Worm (Caenorhabditis elegans) whole organism, late embryonic: ENCODE measurements around the gene srbc-44.

Source experiments
- ama-1 ChIP-seq: fragments of 150-350 bp; optimal IDR thresholded peaks from 2 replicates; lab custom pipeline; 2014
- ceh-24 ChIP-seq: sonication (generic microtip); optimal IDR thresholded peaks from 2 replicates; lab custom pipeline; 2016; ENCODE audit warnings: mild to moderate bottlenecking, missing genetic modification characterization, missing compliant biosample characterization
- dve-1 ChIP-seq: sonication (generic microtip); optimal IDR thresholded peaks from 2 replicates; lab custom pipeline; 2017; ENCODE audit warnings: antibody characterized with exemption, mild to moderate bottlenecking, missing genetic modification characterization, missing compliant biosample characterization
- fax-1 ChIP-seq: sonication (generic microtip); optimal IDR thresholded peaks from 2 replicates; lab custom pipeline; 2016; ENCODE audit warnings: missing genotype, missing genetic modification characterization, missing compliant biosample characterization
- hlh-6 ChIP-seq: sonication (generic microtip); optimal IDR thresholded peaks from 2 replicates; lab custom pipeline; 2016; ENCODE audit warnings: missing genotype, missing genetic modification characterization, missing compliant biosample characterization
- mec-3 ChIP-seq: sonication (generic microtip); optimal IDR thresholded peaks from 2 replicates; lab custom pipeline; 2016; ENCODE audit warnings: borderline replicate concordance, missing genetic modification characterization, missing compliant biosample characterization
- nhr-232 ChIP-seq: sonication (generic microtip); optimal IDR thresholded peaks from 2 replicates; lab custom pipeline; 2016; ENCODE audit warnings: missing genetic modification characterization, missing compliant biosample characterization
- pat-9 ChIP-seq: fragments of 200-800 bp; sonication (Bioruptor generic); optimal IDR thresholded peaks from 2 replicates; lab custom pipeline; 2018; ENCODE audit warnings: mild to moderate bottlenecking, missing genetic modification characterization, moderate library complexity, missing compliant biosample characterization

DNA sequence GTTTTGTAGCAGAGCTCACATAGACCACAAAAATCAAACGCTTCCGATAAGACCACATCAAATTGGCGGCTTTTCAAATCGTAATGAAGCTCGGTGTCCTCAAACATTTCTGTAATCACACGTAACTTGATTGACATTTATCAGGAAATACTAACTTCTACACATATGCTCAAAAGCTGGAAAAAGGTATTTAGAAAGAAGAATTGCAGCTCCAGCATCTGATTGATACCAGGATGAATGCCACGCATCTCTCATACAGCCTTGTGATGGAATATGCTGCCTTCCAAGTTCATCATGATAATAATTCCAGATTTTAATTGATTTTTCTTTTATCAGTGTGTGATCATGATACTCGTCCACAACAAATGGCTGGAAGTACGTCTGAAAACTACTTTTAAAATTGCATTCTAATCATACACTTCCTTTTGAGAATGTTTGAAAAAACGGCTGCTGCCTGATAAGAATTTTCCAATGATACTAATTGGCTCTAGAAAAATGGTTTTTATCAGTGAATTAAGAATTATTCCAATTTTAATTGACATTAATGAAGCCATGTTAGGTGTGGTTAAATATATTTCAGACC, 8.6 kb upstream of the srbc-44 start:
- TF ChIP-seq hlh-6 (tag; lab: Kevin White, UChicago) (no peak), ama-1 (lab: Kevin White, UChicago) (no peak), nhr-232 (tag; lab: Kevin White, UChicago) (no peak), mec-3 (tag; lab: Kevin White, UChicago) (no peak), fax-1 (no peak), pat-9 (tag; lab: Kevin White, UChicago) (no peak), dve-1 (no peak), ceh-24 (tag; lab: Kevin White, UChicago) (no peak)
